Worm (Caenorhabditis elegans): Measurements from ENCODE around the gene dmsr-9.

The dmsr-9 gene

ce11 chrV:6751493-6752100, 47.9 kb downstream of the dmsr-9 start:
- TF ChIP-seq gmeb-2 (tag; optimal IDR thresholded peaks at IDR 0.05) (no peak), ceh-19 (GFP tag; optimal IDR thresholded peaks at IDR 0.05) (no peak), nhr-232 (tag; optimal IDR thresholded peaks at IDR 0.05) (no peak), mec-3 (tag; optimal IDR thresholded peaks at IDR 0.05; ENCODE audit: borderline replicate concordance) (no peak), hlh-30 (tag; optimal IDR thresholded peaks at IDR 0.05; ENCODE audit: insufficient read depth) (peak; percentile 47), che-1 (tag; optimal IDR thresholded peaks at IDR 0.05) (no peak), ceh-22 (tag; optimal IDR thresholded peaks at IDR 0.05) (no peak), C38D4.7 (GFP tag; optimal IDR thresholded peaks at IDR 0.05) (no peak), ceh-18 (tag; optimal IDR thresholded peaks at IDR 0.05) (peak; percentile 49)
